Worm (Caenorhabditis elegans) whole organism, L1 larva: ENCODE measurements around the gene svop-1.

ENCODE experiments used
- C04F5.9 ChIP-seq: sonication (generic microtip); optimal IDR thresholded peaks from 2 replicates; lab custom pipeline; 2016; ENCODE audit warnings: missing genetic modification characterization, missing compliant biosample characterization
- C34B4.2 ChIP-seq: sonication (generic microtip); optimal IDR thresholded peaks from 2 replicates; lab custom pipeline; 2017; ENCODE audit warnings: mild to moderate bottlenecking, missing genetic modification characterization, missing compliant biosample characterization
- F16B12.6 ChIP-seq: fragments of 150-350 bp; optimal IDR thresholded peaks from 2 replicates; lab custom pipeline; 2014; ENCODE audit warnings: missing biosample characterization, missing genetic modification characterization
- alr-1 ChIP-seq: fragments of 200-800 bp; sonication (Bioruptor generic); optimal IDR thresholded peaks from 2 replicates; lab custom pipeline; 2018; ENCODE audit warnings: borderline replicate concordance, mild to moderate bottlenecking, missing genetic modification characterization, missing compliant biosample characterization
- aly-2 ChIP-seq: fragments of 150-350 bp; optimal IDR thresholded peaks from 2 replicates; lab custom pipeline; 2014; ENCODE audit warnings: missing biosample characterization, missing genetic modification characterization
- blmp-1 ChIP-seq: fragments of 150-350 bp; optimal IDR thresholded peaks from 2 replicates; lab custom pipeline; 2014; ENCODE audit warnings: missing biosample characterization, missing genetic modification characterization
- ceh-88 ChIP-seq: fragments of 200-800 bp; sonication (Bioruptor generic); IDR thresholded peaks from 2 replicates; pipeline ENCODE4 v1.3.6; 2022; ENCODE audit warnings: missing genetic modification characterization, missing compliant biosample characterization
- ceh-90 ChIP-seq: sonication (generic microtip); optimal IDR thresholded peaks from 2 replicates; lab custom pipeline; 2016; ENCODE audit warnings: missing genetic modification characterization, missing compliant biosample characterization
- ces-1 ChIP-seq: fragments of 150-350 bp; optimal IDR thresholded peaks from 2 replicates; lab custom pipeline; 2014; ENCODE audit warnings: missing biosample characterization, missing genetic modification reagents, missing genetic modification characterization
- efl-1 ChIP-seq, 4 experiments: fragments of 150-350 bp; optimal IDR thresholded peaks in 3 of 4; peaks in 1 of 4; 1 replicate in 1 of 4; 2 replicates in 3 of 4; lab custom pipeline; 2014; ENCODE audit warnings: missing biosample characterization in 2 of 4, missing genetic modification characterization in 2 of 4, missing genetic modification reagents in 2 of 4
- efl-3 ChIP-seq: fragments of 200-800 bp; sonication (Bioruptor generic); optimal IDR thresholded peaks from 2 replicates; lab custom pipeline; 2018; ENCODE audit warnings: mild to moderate bottlenecking, missing genetic modification characterization, missing compliant biosample characterization
- egl-27 ChIP-seq, 2 experiments: fragments of 150-350 bp in 1 of 2; sonication (generic microtip); optimal IDR thresholded peaks; 3 replicates each; lab custom pipeline; 2017 to 2018; ENCODE audit warnings: missing biosample characterization in 2 of 2, missing genetic modification characterization in 2 of 2, missing genetic modification reagents in 2 of 2
- elt-3 ChIP-seq, 6 experiments: fragments of 150-350 bp in 1 of 6; sonication (generic microtip); optimal IDR thresholded peaks; 2 replicates each; lab custom pipeline; 2017 to 2018; ENCODE audit warnings: missing biosample characterization in 6 of 6, missing genetic modification characterization in 6 of 6, inconsistent platforms in 1 of 6
- ets-5 ChIP-seq: fragments of 200-800 bp; sonication (Bioruptor generic); IDR thresholded peaks from 2 replicates; pipeline ENCODE4 v1.3.6; 2022; ENCODE audit warnings: missing genetic modification characterization, missing compliant biosample characterization
- fkh-8 ChIP-seq: sonication (generic microtip); optimal IDR thresholded peaks from 2 replicates; lab custom pipeline; 2016; ENCODE audit warnings: mild to moderate bottlenecking, missing genetic modification characterization, missing compliant biosample characterization
- fos-1 ChIP-seq: fragments of 150-350 bp; optimal IDR thresholded peaks from 2 replicates; lab custom pipeline; 2014; ENCODE audit warnings: missing biosample characterization, missing genetic modification characterization
- grh-1 ChIP-seq: fragments of 200-800 bp; sonication (Bioruptor generic); IDR thresholded peaks from 2 replicates; pipeline ENCODE4 v1.3.6; 2022; ENCODE audit warnings: missing genetic modification reagents, missing genetic modification characterization, missing compliant biosample characterization
- hlh-17 ChIP-seq: fragments of 200-800 bp; sonication (Bioruptor generic); optimal IDR thresholded peaks from 2 replicates; lab custom pipeline; 2018; ENCODE audit warnings: missing genetic modification characterization, mild to moderate bottlenecking, missing compliant biosample characterization, moderate library complexity, borderline replicate concordance
- hlh-4 ChIP-seq: sonication (generic microtip); optimal IDR thresholded peaks from 2 replicates; lab custom pipeline; 2016; ENCODE audit warnings: mild to moderate bottlenecking, missing genetic modification characterization, missing compliant biosample characterization
- irx-1 ChIP-seq: sonication (generic microtip); optimal IDR thresholded peaks from 2 replicates; lab custom pipeline; 2016; ENCODE audit warnings: missing genetic modification characterization, missing compliant biosample characterization
- isw-1 ChIP-seq: fragments of 200-800 bp; sonication (Bioruptor generic); IDR thresholded peaks from 2 replicates; pipeline ENCODE4 v1.3.6; 2022; ENCODE audit warnings: missing genetic modification characterization, missing compliant biosample characterization
- lin-15B ChIP-seq: fragments of 150-350 bp; sonication (generic microtip); optimal IDR thresholded peaks from 3 replicates; lab custom pipeline; 2014; ENCODE audit warnings: missing biosample characterization, missing genetic modification characterization
- lir-3 ChIP-seq: sonication (generic microtip); optimal IDR thresholded peaks from 2 replicates; lab custom pipeline; 2016; ENCODE audit warnings: mild to moderate bottlenecking, missing genetic modification characterization, moderate library complexity, missing compliant biosample characterization; ENCODE audit not compliant: poor library complexity
- lsy-2 ChIP-seq, 2 experiments: fragments of 150-350 bp; optimal IDR thresholded peaks; 2 replicates each; lab custom pipeline; 2014; ENCODE audit warnings: missing biosample characterization in 2 of 2, missing genetic modification characterization in 2 of 2
- nhr-71 ChIP-seq: sonication (generic microtip); optimal IDR thresholded peaks from 2 replicates; lab custom pipeline; 2016; ENCODE audit warnings: mild to moderate bottlenecking, missing genetic modification characterization, moderate library complexity, missing compliant biosample characterization
- nhr-76 ChIP-seq: sonication (generic microtip); optimal IDR thresholded peaks from 2 replicates; lab custom pipeline; 2017; ENCODE audit warnings: missing biosample characterization, missing genetic modification characterization
- nhr-77 ChIP-seq: fragments of 150-350 bp; optimal IDR thresholded peaks from 2 replicates; lab custom pipeline; 2014; ENCODE audit warnings: missing biosample characterization, missing genetic modification characterization
- nhr-84 ChIP-seq: sonication (generic microtip); optimal IDR thresholded peaks from 2 replicates; lab custom pipeline; 2017; ENCODE audit warnings: missing biosample characterization, missing genetic modification characterization
- nhr-85 ChIP-seq: sonication (generic microtip); peaks from one replicate; lab custom pipeline; 2016; ENCODE audit warnings: missing genetic modification characterization, inconsistent platforms, missing compliant biosample characterization
- nhr-90 ChIP-seq: sonication (generic microtip); optimal IDR thresholded peaks from 2 replicates; lab custom pipeline; 2016; ENCODE audit warnings: mild to moderate bottlenecking, missing genetic modification characterization, missing compliant biosample characterization; ENCODE audit not compliant: poor library complexity
- rnt-1 ChIP-seq: sonication (generic microtip); optimal IDR thresholded peaks from 2 replicates; lab custom pipeline; 2016; ENCODE audit warnings: mild to moderate bottlenecking, missing genetic modification characterization, moderate library complexity, missing compliant biosample characterization
- sox-4 ChIP-seq: sonication (generic microtip); optimal IDR thresholded peaks from 2 replicates; lab custom pipeline; 2016; ENCODE audit warnings: missing genetic modification characterization, missing compliant biosample characterization
- sup-37 ChIP-seq: fragments of 200-800 bp; sonication (Bioruptor generic); optimal IDR thresholded peaks from 2 replicates; lab custom pipeline; 2018; ENCODE audit warnings: mild to moderate bottlenecking, missing genetic modification characterization, missing compliant biosample characterization
- unc-98 ChIP-seq: fragments of 200-800 bp; sonication (Bioruptor generic); IDR thresholded peaks from 2 replicates; pipeline ENCODE4 v1.3.6; 2022; ENCODE audit warnings: missing genetic modification characterization, missing compliant biosample characterization
- vab-15 ChIP-seq: sonication (generic microtip); optimal IDR thresholded peaks from 2 replicates; lab custom pipeline; 2017; ENCODE audit warnings: missing genotype, mild to moderate bottlenecking, missing genetic modification characterization, missing compliant biosample characterization
- zag-1 ChIP-seq: fragments of 150-350 bp; optimal IDR thresholded peaks from 2 replicates; lab custom pipeline; 2014; ENCODE audit warnings: missing biosample characterization, missing genetic modification characterization
- ztf-11 ChIP-seq, 2 experiments: sonication (generic microtip); optimal IDR thresholded peaks; 2 replicates each; lab custom pipeline; 2016 to 2017; ENCODE audit warnings: missing genetic modification characterization in 2 of 2, missing biosample characterization in 1 of 2, missing compliant biosample characterization in 1 of 2
- ztf-4 ChIP-seq: fragments of 150-350 bp; optimal IDR thresholded peaks from 2 replicates; lab custom pipeline; 2014; ENCODE audit warnings: missing biosample characterization, missing genetic modification characterization

Gene svop-1

ce11 chrIII:8919784-8920183 lies 34.5 kb upstream of the svop-1 start, which contains the start of gene ZK637.15:
TSS of gene ZK637.15 (plus strand) at chrIII:8920084.
- no peak for TF ChIP-seq sox-4 (tag; lab: Kevin White, UChicago)
- no peak for TF ChIP-seq efl-1 (optimal IDR thresholded peaks at IDR 0.05; lab: Kevin White, UChicago)
- TF ChIP-seq efl-1 (GFP tag; optimal IDR thresholded peaks at IDR 0.05 in 1 of 2; lab: Kevin White, UChicago), result peak in 1 of 2 experiments; percentile 23
- TF ChIP-seq elt-3 (tag; optimal IDR thresholded peaks at IDR 0.05; lab: Kevin White, UChicago), result no peak
- TF ChIP-seq aly-2, result no peak
- TF ChIP-seq, all 84 proteins: peak for 1

DNA sequence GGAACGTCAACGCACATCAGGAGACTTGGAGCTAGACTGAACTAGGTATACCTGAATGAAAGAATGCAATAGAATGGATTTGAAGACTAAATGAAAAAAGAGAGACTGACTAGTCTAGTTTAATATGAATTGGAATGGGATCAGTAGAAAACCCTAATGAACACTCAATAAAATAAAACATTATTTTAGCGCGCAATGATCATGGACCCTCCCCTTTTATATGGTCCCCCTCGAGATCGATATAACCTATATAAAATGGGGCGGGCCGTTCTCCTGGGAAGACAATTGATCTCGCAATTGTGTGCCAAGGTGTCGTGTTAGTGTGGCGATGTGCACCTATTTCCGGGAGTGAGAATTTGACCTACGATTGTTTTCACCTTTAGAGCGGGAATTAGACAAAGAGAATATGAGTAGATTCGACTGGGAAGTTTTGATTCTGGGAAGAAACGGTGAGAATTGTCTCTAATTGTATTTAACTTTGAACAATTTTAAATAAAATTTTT lies 32.6 kb upstream of the svop-1 start, which contains the start of gene cdc-25.3:
Gene cdc-25.3, minus strand, starts transcription at position 51 of the 503 bp plus-strand sequence.
- TF ChIP-seq unc-98 (GFP tag; lab: Robert Waterston, UW), result no peak
- TF ChIP-seq sox-4 (tag; lab: Kevin White, UChicago), result no peak
- no peak for TF ChIP-seq ceh-88 (GFP tag; lab: Robert Waterston, UW)
- no peak for TF ChIP-seq fkh-8 (tag; lab: Kevin White, UChicago)
- TF ChIP-seq nhr-90 (tag; lab: Kevin White, UChicago), result no peak
- TF ChIP-seq fos-1, result no peak
- no peak for TF ChIP-seq F16B12.6
- TF ChIP-seq, all 84 proteins: peak for 0

ce11 chrIII:8913469-8913868 lies 28.2 kb upstream of the svop-1 start, which contains the start of gene trxr-2:
TSS of gene trxr-2 (plus strand) at chrIII:8913769.
- TF ChIP-seq lsy-2 (tag; optimal IDR thresholded peaks at IDR 0.05; lab: Kevin White, UChicago), result no peak
- no peak for TF ChIP-seq blmp-1 (tag; lab: Kevin White, UChicago)
- TF ChIP-seq ces-1, result no peak
- TF ChIP-seq isw-1 (GFP tag; lab: Robert Waterston, UW), result no peak
- no peak for TF ChIP-seq nhr-71 (tag; lab: Kevin White, UChicago)
- TF ChIP-seq C34B4.2 (tag; lab: Kevin White, UChicago), result no peak
- TF ChIP-seq hlh-17, result no peak
- TF ChIP-seq zag-1 (tag; lab: Kevin White, UChicago), result no peak
- TF ChIP-seq nhr-77 (tag; lab: Kevin White, UChicago), result no peak
- TF ChIP-seq ztf-4, result no peak
- no peak for TF ChIP-seq grh-1 (GFP tag; lab: Robert Waterston, UW)
- no peak for TF ChIP-seq irx-1 (tag; lab: Kevin White, UChicago)
- no peak for TF ChIP-seq nhr-76 (tag; lab: Kevin White, UChicago)
- no peak for TF ChIP-seq alr-1

DNA sequence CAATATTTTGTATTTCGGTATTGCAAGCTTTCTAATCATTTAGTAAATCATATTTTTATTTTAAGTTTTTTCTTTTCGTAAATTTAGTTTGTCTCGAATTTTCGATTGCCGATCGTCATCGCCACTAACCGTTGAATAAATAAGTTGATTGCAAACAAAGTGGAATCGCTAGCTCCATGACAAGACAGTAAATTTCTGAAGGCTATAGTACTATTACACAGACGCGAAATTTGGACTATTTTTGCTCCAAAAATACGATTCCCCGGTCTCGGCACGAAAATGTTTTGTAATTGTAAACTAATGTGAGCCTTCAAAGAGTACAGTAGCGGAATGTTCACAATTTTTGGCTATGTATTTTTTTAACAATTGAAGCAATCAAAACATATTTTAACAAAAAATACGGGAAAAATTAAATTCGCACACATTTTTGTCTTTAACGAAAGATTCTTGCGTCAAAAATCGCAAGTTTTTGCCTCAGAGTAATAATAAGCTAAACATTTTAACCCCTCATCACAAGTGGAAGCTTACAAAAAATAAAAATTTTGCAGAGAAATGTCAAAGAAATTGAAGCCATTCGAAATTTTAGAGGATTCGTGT lies 26.4 kb upstream of the svop-1 start, which contains the start of gene tpk-1:
Gene tpk-1, plus strand, starts transcription at position 547 of the 597 bp plus-strand sequence.
- no peak for TF ChIP-seq nhr-90 (tag; lab: Kevin White, UChicago)
- TF ChIP-seq sup-37 (GFP tag; lab: Kevin White, UChicago), result no peak
- TF ChIP-seq ztf-4, result no peak

DNA sequence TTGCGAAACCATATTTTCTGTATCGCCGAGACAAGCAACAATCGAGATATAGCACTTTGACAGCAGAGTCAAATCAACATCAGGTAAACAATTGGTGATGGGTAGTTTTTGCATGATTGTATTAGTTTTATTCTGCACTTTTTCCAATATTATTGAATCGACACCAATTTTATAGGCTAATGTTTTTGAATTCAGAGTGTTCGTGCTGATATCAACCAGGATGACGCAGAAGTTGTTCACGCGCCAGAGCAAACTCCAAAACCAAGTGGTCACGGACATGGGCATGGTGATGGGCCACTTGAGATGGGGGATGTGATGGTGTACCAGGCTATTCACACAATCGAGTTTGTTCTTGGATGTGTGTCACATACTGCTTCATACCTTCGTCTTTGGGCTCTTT lies 24.9 kb upstream of the svop-1 start:
- TF ChIP-seq ets-5 (GFP tag; lab: Robert Waterston, UW), result no peak

DNA sequence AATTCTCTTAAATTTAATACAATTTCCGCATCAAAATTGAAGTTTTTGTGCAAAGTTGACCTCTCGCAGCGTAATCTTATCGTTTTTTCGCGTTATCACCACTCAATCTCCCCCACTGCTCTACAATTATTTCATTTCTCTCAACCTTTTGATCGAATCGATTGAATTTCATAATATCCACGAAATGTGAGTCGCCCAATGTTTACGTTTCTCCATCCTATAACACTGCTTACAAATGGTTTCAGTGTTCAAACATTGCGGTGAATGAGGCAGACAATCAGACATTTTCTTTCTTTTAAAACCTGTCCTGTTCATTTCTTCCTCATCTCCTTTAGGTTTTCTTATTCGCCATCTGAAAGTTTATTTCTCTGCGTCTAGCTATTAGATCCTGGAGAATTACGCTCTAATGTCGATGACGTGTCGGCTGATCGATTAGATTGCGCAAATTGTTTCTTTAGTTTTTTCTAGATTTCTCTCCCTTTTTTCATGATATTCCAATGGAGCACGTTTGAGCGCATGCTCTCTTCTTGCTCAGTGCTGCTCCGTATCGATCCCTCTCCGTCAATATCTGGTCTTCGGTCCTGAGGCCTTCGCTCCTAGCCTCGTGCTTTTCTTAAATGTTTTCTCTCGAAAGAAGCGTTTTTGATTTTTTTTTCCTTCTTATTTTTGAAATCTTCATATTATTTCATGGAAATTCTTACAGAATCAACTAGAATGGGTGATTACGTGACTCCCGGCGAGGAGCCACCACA lies 19.8 kb upstream of the svop-1 start, which contains the start of gene unc-32:
Gene unc-32, plus strand, starts transcription at position 702 of the 752 bp plus-strand sequence.
- TF ChIP-seq aly-2 (no peak), lir-3 (no peak), hlh-4 (tag; lab: Kevin White, UChicago) (no peak), ets-5 (GFP tag; lab: Robert Waterston, UW) (no peak), ceh-90 (tag; lab: Kevin White, UChicago) (no peak), sup-37 (GFP tag; lab: Kevin White, UChicago) (no peak), C04F5.9 (tag; lab: Kevin White, UChicago) (peak; percentile 56), rnt-1 (tag; lab: Kevin White, UChicago) (no peak), vab-15 (tag; lab: Kevin White, UChicago) (no peak), lsy-2 (tag; optimal IDR thresholded peaks at IDR 0.05; lab: Kevin White, UChicago) (peak; percentile 19 to 70), nhr-84 (tag; lab: Kevin White, UChicago) (no peak), efl-1 (optimal IDR thresholded peaks at IDR 0.05; lab: Kevin White, UChicago) (peak; percentile 39 to 40), efl-1 (GFP tag; optimal IDR thresholded peaks at IDR 0.05 in 1 of 2; lab: Kevin White, UChicago) (peak; percentile 35 to 37), nhr-85 (tag; lab: Kevin White, UChicago) (peak; percentile 37), ztf-11 (tag; optimal IDR thresholded peaks at IDR 0.05; lab: Kevin White, UChicago) (no peak), lin-15B (tag; lab: Kevin White, UChicago) (peak; percentile 58), elt-3 (tag; optimal IDR thresholded peaks at IDR 0.05; lab: Kevin White, UChicago) (no peak), efl-3 (GFP tag; lab: Kevin White, UChicago) (no peak), unc-98 (GFP tag; lab: Robert Waterston, UW) (no peak), egl-27 (tag; optimal IDR thresholded peaks at IDR 0.05; lab: Kevin White, UChicago) (no peak), alr-1 (no peak), ceh-88 (GFP tag; lab: Robert Waterston, UW) (no peak)
